Worm (Caenorhabditis elegans): ENCODE data around the gene Y46B2A.4.
"Not testable (repeated sequence)": the region's sequence is repeated elsewhere in the genome, so short reads cannot be mapped to it uniquely, and the experiment has no call there.

Gene Y46B2A.4

ce11 chrII:861564-861963, at the start of gene Y46B2A.4:
Y46B2A.4 (plus strand) TSS chrII:861864.
- TF ChIP-seq W03F9.2 (tag; optimal IDR thresholded peaks at IDR 0.05) = no peak
- no peak for TF ChIP-seq dao-5 (tag; optimal IDR thresholded peaks at IDR 0.05)
- no peak for TF ChIP-seq him-1 (tag; optimal IDR thresholded peaks at IDR 0.05)

ce11 chrII:812917-813316, 48.7 kb upstream of the Y46B2A.4 start, which contains the start of gene F46F5.5:
F46F5.5 (minus strand) TSS chrII:813017.
- TF ChIP-seq W03F9.2 (tag; optimal IDR thresholded peaks at IDR 0.05) (no peak), dao-5 (tag; optimal IDR thresholded peaks at IDR 0.05) (no peak), him-1 (tag; optimal IDR thresholded peaks at IDR 0.05) (no peak)

- no peak for TF ChIP-seq W03F9.2 (tag; optimal IDR thresholded peaks at IDR 0.05)
- TF ChIP-seq him-1 (tag; optimal IDR thresholded peaks at IDR 0.05) = no peak
- TF ChIP-seq dao-5 (tag; optimal IDR thresholded peaks at IDR 0.05) = no peak
Observed at ce11 chrII:814737-815136, 46.9 kb upstream of the Y46B2A.4 start, which contains the start of gene msrp-3. msrp-3 (minus strand) TSS chrII:814837.

- TF ChIP-seq him-1 (tag; optimal IDR thresholded peaks at IDR 0.05) (no peak), W03F9.2 (tag; optimal IDR thresholded peaks at IDR 0.05) (no peak), dao-5 (tag; optimal IDR thresholded peaks at IDR 0.05) (no peak)
Observed at ce11 chrII:820519-820918, 41.1 kb upstream of the Y46B2A.4 start, which contains the start of gene F46F5.7. F46F5.7 (minus strand) TSS chrII:820619.

ce11 chrII:821514-821913, 40.1 kb upstream of the Y46B2A.4 start, which contains the start of gene F46F5.8:
F46F5.8 (minus strand) TSS chrII:821614.
- no peak for TF ChIP-seq dao-5 (tag; optimal IDR thresholded peaks at IDR 0.05)
- TF ChIP-seq W03F9.2 (tag; optimal IDR thresholded peaks at IDR 0.05) = no peak
- no peak for TF ChIP-seq him-1 (tag; optimal IDR thresholded peaks at IDR 0.05)

ce11 chrII:822730-823129, 38.9 kb upstream of the Y46B2A.4 start, which contains the start of gene msrp-4:
msrp-4 (minus strand) TSS chrII:822830.
- not testable (repeated sequence) for TF ChIP-seq dao-5, W03F9.2, him-1 (tag; optimal IDR thresholded peaks at IDR 0.05)

- TF ChIP-seq W03F9.2 (tag; optimal IDR thresholded peaks at IDR 0.05) = no peak
- TF ChIP-seq dao-5 (tag; optimal IDR thresholded peaks at IDR 0.05) = no peak
- TF ChIP-seq him-1 (tag; optimal IDR thresholded peaks at IDR 0.05) = no peak
Observed at ce11 chrII:823529-823928, 38.1 kb upstream of the Y46B2A.4 start, which contains the start of gene F46F5.10. F46F5.10 (plus strand) TSS chrII:823829.

- TF ChIP-seq dao-5 (tag; optimal IDR thresholded peaks at IDR 0.05) = no peak
- no peak for TF ChIP-seq W03F9.2 (tag; optimal IDR thresholded peaks at IDR 0.05)
- no peak for TF ChIP-seq him-1 (tag; optimal IDR thresholded peaks at IDR 0.05)
Observed at ce11 chrII:825521-825920, 36.1 kb upstream of the Y46B2A.4 start, which contains the start of gene F28A10.1. F28A10.1 (plus strand) TSS chrII:825821.

ce11 chrII:838414-838813, 23.2 kb upstream of the Y46B2A.4 start, which contains the start of gene F28A10.8:
F28A10.8 (minus strand) TSS chrII:838514.
- no peak for TF ChIP-seq him-1 (tag; optimal IDR thresholded peaks at IDR 0.05)
- no peak for TF ChIP-seq dao-5 (tag; optimal IDR thresholded peaks at IDR 0.05)
- TF ChIP-seq W03F9.2 (tag; optimal IDR thresholded peaks at IDR 0.05) = no peak

- TF ChIP-seq him-1 (tag; optimal IDR thresholded peaks at IDR 0.05) (no peak), W03F9.2 (tag; optimal IDR thresholded peaks at IDR 0.05) (no peak), dao-5 (tag; optimal IDR thresholded peaks at IDR 0.05) (no peak)
Observed at ce11 chrII:840131-840530, 21.5 kb upstream of the Y46B2A.4 start, which contains the start of gene clc-33. clc-33 (plus strand) TSS chrII:840431.

- TF ChIP-seq W03F9.2 (tag; optimal IDR thresholded peaks at IDR 0.05) (no peak), him-1 (tag; optimal IDR thresholded peaks at IDR 0.05) (no peak), dao-5 (tag; optimal IDR thresholded peaks at IDR 0.05) (no peak)
Observed at ce11 chrII:843971-844370, 17.7 kb upstream of the Y46B2A.4 start, which contains the start of gene F28A10.4. F28A10.4 (plus strand) TSS chrII:844271.

- TF ChIP-seq dao-5 (tag; optimal IDR thresholded peaks at IDR 0.05) (no peak), him-1 (tag; optimal IDR thresholded peaks at IDR 0.05) (no peak), W03F9.2 (tag; optimal IDR thresholded peaks at IDR 0.05) (no peak)
Observed at ce11 chrII:845618-846017, 16.0 kb upstream of the Y46B2A.4 start, which contains the start of gene F28A10.7. F28A10.7 (minus strand) TSS chrII:845718.

ce11 chrII:848519-848918, 13.1 kb upstream of the Y46B2A.4 start, which contains the start of the genes acdh-9 and F28A10.13:
acdh-9 (minus strand) TSS chrII:848603.
F28A10.13 (plus strand) TSS chrII:848812.
- TF ChIP-seq W03F9.2 (tag; optimal IDR thresholded peaks at IDR 0.05) (no peak), dao-5 (tag; optimal IDR thresholded peaks at IDR 0.05) (no peak), him-1 (tag; optimal IDR thresholded peaks at IDR 0.05) (no peak)

- not testable (repeated sequence) for TF ChIP-seq dao-5, him-1, W03F9.2 (tag; optimal IDR thresholded peaks at IDR 0.05)
Observed at ce11 chrII:850567-850966, 11.1 kb upstream of the Y46B2A.4 start, which contains the start of gene F28A10.5. F28A10.5 (minus strand) TSS chrII:850667.

Data from whole organism, L4/young adult.